Worm (Caenorhabditis elegans) whole organism, L1 larva: Measurements from ENCODE around the gene ins-6.

ENCODE experiments used
- C16A3.4 ChIP-seq: fragments of 150-350 bp; optimal IDR thresholded peaks from 2 replicates; lab custom pipeline; 2014; ENCODE audit warnings: missing biosample characterization, missing genetic modification characterization
- Y116A8C.19 ChIP-seq: sonication (generic microtip); optimal IDR thresholded peaks from 2 replicates; lab custom pipeline; 2016; ENCODE audit warnings: missing compliant biosample characterization, missing genetic modification characterization, borderline replicate concordance
- aha-1 ChIP-seq: fragments of 150-350 bp; optimal IDR thresholded peaks from 2 replicates; lab custom pipeline; 2014; ENCODE audit warnings: missing biosample characterization, missing genetic modification characterization
- ceh-88 ChIP-seq: fragments of 200-800 bp; sonication (Bioruptor generic); IDR thresholded peaks from 2 replicates; pipeline ENCODE4 v1.3.6; 2022; ENCODE audit warnings: missing genetic modification characterization, missing compliant biosample characterization
- dpl-1 ChIP-seq, 3 experiments: fragments of 150-350 bp in 2 of 3; sonication (generic microtip) in 1 of 3; optimal IDR thresholded peaks; 2 replicates each; lab custom pipeline; 2014 to 2017; ENCODE audit warnings: missing biosample characterization in 3 of 3, missing genetic modification characterization in 3 of 3, missing genetic modification reagents in 3 of 3
- dsc-1 ChIP-seq: sonication (generic microtip); optimal IDR thresholded peaks from 2 replicates; lab custom pipeline; 2016; ENCODE audit warnings: mild to moderate bottlenecking, missing genetic modification characterization, missing compliant biosample characterization
- efl-1 ChIP-seq, 4 experiments: fragments of 150-350 bp; optimal IDR thresholded peaks in 3 of 4; peaks in 1 of 4; 1 replicate in 1 of 4; 2 replicates in 3 of 4; lab custom pipeline; 2014; ENCODE audit warnings: missing biosample characterization in 2 of 4, missing genetic modification characterization in 2 of 4, missing genetic modification reagents in 2 of 4
- efl-3 ChIP-seq: fragments of 200-800 bp; sonication (Bioruptor generic); optimal IDR thresholded peaks from 2 replicates; lab custom pipeline; 2018; ENCODE audit warnings: mild to moderate bottlenecking, missing genetic modification characterization, missing compliant biosample characterization
- egl-27 ChIP-seq, 2 experiments: fragments of 150-350 bp in 1 of 2; sonication (generic microtip); optimal IDR thresholded peaks; 3 replicates each; lab custom pipeline; 2017 to 2018; ENCODE audit warnings: missing biosample characterization in 2 of 2, missing genetic modification characterization in 2 of 2, missing genetic modification reagents in 2 of 2
- elt-2 ChIP-seq: sonication (generic microtip); optimal IDR thresholded peaks from 2 replicates; lab custom pipeline; 2016; ENCODE audit warnings: missing genetic modification characterization, mild to moderate bottlenecking, inconsistent platforms, missing compliant biosample characterization, missing genetic modification reagents
- ets-5 ChIP-seq: fragments of 200-800 bp; sonication (Bioruptor generic); IDR thresholded peaks from 2 replicates; pipeline ENCODE4 v1.3.6; 2022; ENCODE audit warnings: missing genetic modification characterization, missing compliant biosample characterization
- fkh-10 ChIP-seq: sonication (generic microtip); optimal IDR thresholded peaks from 2 replicates; lab custom pipeline; 2017; ENCODE audit warnings: missing biosample characterization, missing genetic modification reagents, missing genetic modification characterization
- isw-1 ChIP-seq: fragments of 200-800 bp; sonication (Bioruptor generic); IDR thresholded peaks from 2 replicates; pipeline ENCODE4 v1.3.6; 2022; ENCODE audit warnings: missing genetic modification characterization, missing compliant biosample characterization
- jun-1 ChIP-seq: fragments of 150-350 bp; optimal IDR thresholded peaks from 2 replicates; lab custom pipeline; 2014; ENCODE audit warnings: missing biosample characterization, missing genetic modification reagents, missing genetic modification characterization
- lin-14 ChIP-seq: fragments of 200-800 bp; sonication (Bioruptor generic); optimal IDR thresholded peaks from 2 replicates; lab custom pipeline; 2018; ENCODE audit warnings: mild to moderate bottlenecking, missing genetic modification characterization, moderate library complexity, missing compliant biosample characterization
- lin-35 ChIP-seq, 2 experiments: fragments of 150-350 bp; optimal IDR thresholded peaks; 2 replicates each; lab custom pipeline; 2014; ENCODE audit warnings: missing biosample characterization in 2 of 2, missing genetic modification characterization in 2 of 2, missing genetic modification reagents in 2 of 2
- lin-39 ChIP-seq: fragments of 150-350 bp; optimal IDR thresholded peaks from 2 replicates; lab custom pipeline; 2014; ENCODE audit warnings: missing biosample characterization, missing genetic modification reagents, missing genetic modification characterization
- lir-3 ChIP-seq: sonication (generic microtip); optimal IDR thresholded peaks from 2 replicates; lab custom pipeline; 2016; ENCODE audit warnings: mild to moderate bottlenecking, missing genetic modification characterization, moderate library complexity, missing compliant biosample characterization; ENCODE audit not compliant: poor library complexity
- lsy-2 ChIP-seq, 2 experiments: fragments of 150-350 bp; optimal IDR thresholded peaks; 2 replicates each; lab custom pipeline; 2014; ENCODE audit warnings: missing biosample characterization in 2 of 2, missing genetic modification characterization in 2 of 2
- mdl-1 ChIP-seq, 2 experiments: fragments of 150-350 bp; optimal IDR thresholded peaks; 2 replicates each; lab custom pipeline; 2014 to 2017; ENCODE audit warnings: missing biosample characterization in 2 of 2, missing genetic modification characterization in 2 of 2, inconsistent platforms in 1 of 2
- mep-1 ChIP-seq: fragments of 150-350 bp; optimal IDR thresholded peaks from 2 replicates; lab custom pipeline; 2014; ENCODE audit warnings: missing biosample characterization, missing genetic modification characterization
- nhr-19 ChIP-seq: fragments of 200-800 bp; sonication (Bioruptor generic); conservative IDR thresholded peaks from 2 replicates; pipeline ENCODE4 v1.3.6; 2022; ENCODE audit warnings: missing genetic modification characterization, missing compliant biosample characterization
- nhr-20 ChIP-seq: sonication (generic microtip); optimal IDR thresholded peaks from 2 replicates; lab custom pipeline; 2016; ENCODE audit warnings: mild to moderate bottlenecking, missing genetic modification characterization, missing compliant biosample characterization
- nhr-28 ChIP-seq: fragments of 150-350 bp; optimal IDR thresholded peaks from 2 replicates; lab custom pipeline; 2014; ENCODE audit warnings: missing biosample characterization, missing genetic modification characterization
- nhr-47 ChIP-seq: sonication (generic microtip); optimal IDR thresholded peaks from 2 replicates; lab custom pipeline; 2016; ENCODE audit warnings: mild to moderate bottlenecking, missing genetic modification characterization, moderate library complexity, missing compliant biosample characterization
- nhr-71 ChIP-seq: sonication (generic microtip); optimal IDR thresholded peaks from 2 replicates; lab custom pipeline; 2016; ENCODE audit warnings: mild to moderate bottlenecking, missing genetic modification characterization, moderate library complexity, missing compliant biosample characterization
- nhr-77 ChIP-seq: fragments of 150-350 bp; optimal IDR thresholded peaks from 2 replicates; lab custom pipeline; 2014; ENCODE audit warnings: missing biosample characterization, missing genetic modification characterization
- nhr-84 ChIP-seq: sonication (generic microtip); optimal IDR thresholded peaks from 2 replicates; lab custom pipeline; 2017; ENCODE audit warnings: missing biosample characterization, missing genetic modification characterization
- nhr-90 ChIP-seq: sonication (generic microtip); optimal IDR thresholded peaks from 2 replicates; lab custom pipeline; 2016; ENCODE audit warnings: mild to moderate bottlenecking, missing genetic modification characterization, missing compliant biosample characterization; ENCODE audit not compliant: poor library complexity
- pqm-1 ChIP-seq: sonication (generic microtip); optimal IDR thresholded peaks from 3 replicates; lab custom pipeline; 2017; ENCODE audit warnings: missing biosample characterization, missing genetic modification characterization
- rnt-1 ChIP-seq: sonication (generic microtip); optimal IDR thresholded peaks from 2 replicates; lab custom pipeline; 2016; ENCODE audit warnings: mild to moderate bottlenecking, missing genetic modification characterization, moderate library complexity, missing compliant biosample characterization
- snpc-4 ChIP-seq: fragments of 150-350 bp; optimal IDR thresholded peaks from 2 replicates; lab custom pipeline; 2014; ENCODE audit warnings: missing biosample characterization, missing genetic modification characterization
- snu-23 ChIP-seq: sonication (generic microtip); optimal IDR thresholded peaks from 2 replicates; lab custom pipeline; 2016; ENCODE audit warnings: missing genetic modification characterization, missing compliant biosample characterization
- sox-4 ChIP-seq: sonication (generic microtip); optimal IDR thresholded peaks from 2 replicates; lab custom pipeline; 2016; ENCODE audit warnings: missing genetic modification characterization, missing compliant biosample characterization
- sptf-1 ChIP-seq: fragments of 150-350 bp; optimal IDR thresholded peaks from 2 replicates; lab custom pipeline; 2014; ENCODE audit warnings: missing biosample characterization, missing genetic modification characterization
- sup-37 ChIP-seq: fragments of 200-800 bp; sonication (Bioruptor generic); optimal IDR thresholded peaks from 2 replicates; lab custom pipeline; 2018; ENCODE audit warnings: mild to moderate bottlenecking, missing genetic modification characterization, missing compliant biosample characterization
- swsn-7 ChIP-seq: sonication (generic microtip); optimal IDR thresholded peaks from 2 replicates; lab custom pipeline; 2016; ENCODE audit warnings: missing genetic modification characterization, missing compliant biosample characterization
- tbx-2 ChIP-seq: sonication (generic microtip); optimal IDR thresholded peaks from 2 replicates; lab custom pipeline; 2016; ENCODE audit warnings: missing genetic modification characterization, missing compliant biosample characterization
- tlp-1 ChIP-seq: fragments of 150-350 bp; optimal IDR thresholded peaks from 2 replicates; lab custom pipeline; 2014; ENCODE audit warnings: missing biosample characterization, missing genetic modification characterization
- unc-130 ChIP-seq: fragments of 150-350 bp; optimal IDR thresholded peaks from 2 replicates; lab custom pipeline; 2017; ENCODE audit warnings: missing biosample characterization, missing genetic modification characterization, inconsistent platforms
- unc-30 ChIP-seq: sonication (generic microtip); optimal IDR thresholded peaks from 2 replicates; lab custom pipeline; 2017; ENCODE audit warnings: missing biosample characterization, missing genetic modification characterization
- unc-62 ChIP-seq: fragments of 150-350 bp; optimal IDR thresholded peaks from 2 replicates; lab custom pipeline; 2014; ENCODE audit warnings: missing biosample characterization, missing genetic modification reagents, missing genetic modification characterization
- unc-86 ChIP-seq: sonication (generic microtip); optimal IDR thresholded peaks from 2 replicates; lab custom pipeline; 2016; ENCODE audit warnings: missing genetic modification characterization, missing compliant biosample characterization
- xbp-1 ChIP-seq: sonication (generic microtip); optimal IDR thresholded peaks from 2 replicates; lab custom pipeline; 2016; ENCODE audit warnings: missing genetic modification characterization, missing compliant biosample characterization
- ztf-11 ChIP-seq, 2 experiments: sonication (generic microtip); optimal IDR thresholded peaks; 2 replicates each; lab custom pipeline; 2016 to 2017; ENCODE audit warnings: missing genetic modification characterization in 2 of 2, missing biosample characterization in 1 of 2, missing compliant biosample characterization in 1 of 2

Gene ins-6

ce11 chrII:6026646-6027045 lies 26.4 kb downstream of the ins-6 start:
- TF ChIP-seq nhr-28 (tag; lab: Kevin White, UChicago) (no peak), sup-37 (GFP tag; lab: Kevin White, UChicago) (no peak), jun-1 (peak; percentile 55), lsy-2 (tag; optimal IDR thresholded peaks at IDR 0.05; lab: Kevin White, UChicago) (peak in 1 of 2 experiments; percentile 36), tlp-1 (tag; lab: Kevin White, UChicago) (peak; percentile 74), isw-1 (GFP tag; lab: Robert Waterston, UW) (no peak), efl-1 (optimal IDR thresholded peaks at IDR 0.05; lab: Kevin White, UChicago) (no peak), efl-1 (GFP tag; optimal IDR thresholded peaks at IDR 0.05 in 1 of 2; lab: Kevin White, UChicago) (peak in 1 of 2 experiments; percentile 73), dsc-1 (tag; lab: Kevin White, UChicago) (no peak), lin-39 (tag; lab: Kevin White, UChicago) (no peak), unc-130 (no peak), efl-3 (GFP tag; lab: Kevin White, UChicago) (no peak), nhr-71 (tag; lab: Kevin White, UChicago) (peak; percentile 56), nhr-20 (tag; lab: Kevin White, UChicago) (peak; percentile 42), mep-1 (tag; lab: Kevin White, UChicago) (no peak), lin-14 (peak; percentile 56), dpl-1 (GFP tag; optimal IDR thresholded peaks at IDR 0.05; lab: Kevin White, UChicago) (no peak), lir-3 (tag; lab: Kevin White, UChicago) (no peak), elt-2 (tag; lab: Kevin White, UChicago) (peak; percentile 100), pqm-1 (tag; lab: Kevin White, UChicago) (peak; percentile 93), sox-4 (no peak), unc-30 (no peak), nhr-90 (tag; lab: Kevin White, UChicago) (peak; percentile 43)

- TF ChIP-seq xbp-1 (tag; lab: Kevin White, UChicago) (no peak), lir-3 (tag; lab: Kevin White, UChicago) (no peak), C16A3.4 (tag; lab: Kevin White, UChicago) (no peak), ztf-11 (tag; optimal IDR thresholded peaks at IDR 0.05; lab: Kevin White, UChicago) (no peak), nhr-20 (tag; lab: Kevin White, UChicago) (peak; percentile 31), rnt-1 (tag; lab: Kevin White, UChicago) (peak; percentile 66), fkh-10 (GFP tag; lab: Kevin White, UChicago) (no peak), dsc-1 (tag; lab: Kevin White, UChicago) (peak; percentile 75), efl-3 (GFP tag; lab: Kevin White, UChicago) (no peak), nhr-84 (tag; lab: Kevin White, UChicago) (no peak), snu-23 (GFP tag; lab: Kevin White, UChicago) (peak; percentile 46), ceh-88 (GFP tag; lab: Robert Waterston, UW) (no peak), mdl-1 (tag; optimal IDR thresholded peaks at IDR 0.05; lab: Kevin White, UChicago) (peak in 1 of 2 experiments; percentile 32), efl-1 (optimal IDR thresholded peaks at IDR 0.05; lab: Kevin White, UChicago) (peak; percentile 12 to 20), efl-1 (GFP tag; optimal IDR thresholded peaks at IDR 0.05 in 1 of 2; lab: Kevin White, UChicago) (peak in 1 of 2 experiments; percentile 84), nhr-47 (tag; lab: Kevin White, UChicago) (peak; percentile 3), nhr-19 (GFP tag; lab: Robert Waterston, UW) (peak; percentile 38; the same call in 1 of the 2 replicates), lin-14 (peak; percentile 86), lin-39 (tag; lab: Kevin White, UChicago) (peak; percentile 19), unc-130 (peak; percentile 7), sptf-1 (no peak), nhr-77 (tag; lab: Kevin White, UChicago) (no peak), unc-86 (tag; lab: Kevin White, UChicago) (no peak), nhr-71 (tag; lab: Kevin White, UChicago) (peak; percentile 80), unc-62 (GFP tag; lab: Kevin White, UChicago) (no peak), swsn-7 (tag; lab: Kevin White, UChicago) (peak; percentile 12), aha-1 (tag; lab: Kevin White, UChicago) (no peak), tbx-2 (tag; lab: Kevin White, UChicago) (no peak), lsy-2 (tag; optimal IDR thresholded peaks at IDR 0.05; lab: Kevin White, UChicago) (peak; percentile 3 to 51), Y116A8C.19 (tag; lab: Kevin White, UChicago) (no peak), egl-27 (tag; optimal IDR thresholded peaks at IDR 0.05; lab: Kevin White, UChicago) (no peak), lin-35 (GFP tag; optimal IDR thresholded peaks at IDR 0.05; lab: Kevin White, UChicago) (no peak), snpc-4 (tag; lab: Kevin White, UChicago) (no peak), ets-5 (GFP tag; lab: Robert Waterston, UW) (no peak)
Measured at ce11 chrII:6028594-6029141, 28.4 kb downstream of the ins-6 start.
